Worm (Caenorhabditis elegans) whole organism, midembryonic: Measurements from ENCODE around the gene his-42.

ENCODE experiments used
- T22C8.4 ChIP-seq: fragments of 200-800 bp; sonication (Bioruptor generic); IDR thresholded peaks from 2 replicates; pipeline ENCODE4 v1.3.6; 2022; ENCODE audit warnings: missing genetic modification characterization, missing compliant biosample characterization
- cog-1 ChIP-seq: sonication (generic microtip); optimal IDR thresholded peaks from 2 replicates; lab custom pipeline; 2016; ENCODE audit warnings: missing genetic modification characterization, missing compliant biosample characterization
- flt-1 ChIP-seq: fragments of 200-800 bp; sonication (Bioruptor generic); IDR thresholded peaks from 2 replicates; pipeline ENCODE4 v1.3.6; 2022; ENCODE audit warnings: missing genetic modification characterization, missing compliant biosample characterization
- med-1 ChIP-seq: sonication (generic microtip); optimal IDR thresholded peaks from 2 replicates; lab custom pipeline; 2017; ENCODE audit warnings: missing genetic modification characterization, mild to moderate bottlenecking, missing compliant biosample characterization, antibody characterized with exemption, missing genetic modification reagents; ENCODE audit not compliant: insufficient read depth
- ztf-23 ChIP-seq: fragments of 200-800 bp; sonication (Bioruptor generic); IDR thresholded peaks from 2 replicates; pipeline ENCODE4 v1.3.6; 2022; ENCODE audit warnings: missing genetic modification reagents, missing genetic modification characterization, missing compliant biosample characterization
- ztf-29 ChIP-seq: fragments of 200-800 bp; sonication (Bioruptor generic); IDR thresholded peaks from 2 replicates; pipeline ENCODE4 v1.3.6; 2022; ENCODE audit warnings: missing genetic modification reagents, missing genetic modification characterization, missing compliant biosample characterization

DNA sequence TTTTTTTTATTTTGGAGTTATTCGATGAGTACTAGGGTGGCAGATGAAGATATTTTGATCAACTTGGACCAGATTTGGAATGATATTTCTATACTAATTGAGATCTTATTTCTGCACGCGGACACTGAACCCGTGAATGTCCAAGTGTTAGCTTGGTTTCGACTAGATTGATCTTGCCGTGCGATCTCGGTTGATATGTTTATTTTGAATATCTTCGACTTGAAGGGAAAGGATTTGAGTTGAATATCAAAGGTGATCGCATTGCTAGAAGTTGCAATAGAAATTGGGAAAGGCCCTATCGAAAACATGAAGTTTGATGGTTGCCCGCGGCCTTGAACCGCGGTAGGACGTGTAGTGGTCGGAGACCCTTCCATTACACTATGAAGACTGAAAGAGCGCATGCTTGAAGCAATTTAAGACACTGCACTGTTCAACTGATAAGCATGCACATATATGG lies 47.7 kb downstream of the his-42 start:
- no peak for TF ChIP-seq flt-1
- no peak for TF ChIP-seq ztf-23 (GFP tag; lab: Robert Waterston, UW)
- TF ChIP-seq ztf-29 (GFP tag; lab: Robert Waterston, UW) = no peak
- no peak for TF ChIP-seq T22C8.4
- no peak for TF ChIP-seq med-1 (GFP tag; lab: Kevin White, UChicago)
- TF ChIP-seq cog-1 (tag; lab: Kevin White, UChicago) = no peak
